Worm (Caenorhabditis elegans): ENCODE data around the gene ceh-53.

DNA sequence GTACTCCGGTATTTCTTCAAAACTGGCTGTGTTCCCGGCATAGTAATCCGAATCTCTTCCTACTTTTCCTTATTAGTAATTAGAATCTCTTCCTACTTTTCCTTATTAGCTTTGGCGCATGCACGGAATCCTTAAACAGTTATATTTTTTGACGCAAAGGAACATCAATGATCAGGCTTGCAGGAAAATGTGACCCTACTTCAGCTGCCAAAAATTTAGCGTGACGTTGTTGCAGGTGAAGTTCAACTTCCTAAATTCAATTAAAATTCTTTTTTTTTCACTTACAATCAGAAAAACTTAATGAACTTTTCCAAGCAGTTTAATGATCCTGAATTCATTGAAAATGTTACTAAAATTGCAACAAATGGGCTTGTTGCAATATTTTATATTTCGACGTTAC, 4.7 kb upstream of the ceh-53 start, which contains the start of gene srz-79:
- TF ChIP-seq ref-1 (GFP tag; conservative IDR thresholded peaks at IDR 0.05) (no peak), tab-1 (GFP tag; IDR thresholded peaks at IDR 0.05) (no peak), med-1 (GFP tag; optimal IDR thresholded peaks at IDR 0.05; ENCODE audit: insufficient read depth) (no peak), flt-1 (GFP tag; IDR thresholded peaks at IDR 0.05) (no peak), cog-1 (tag; optimal IDR thresholded peaks at IDR 0.05) (no peak)

All from whole organism, midembryonic.